Fruit fly (Drosophila melanogaster) whole organism, embryonic: ENCODE data around the gene CG14277.

ENCODE experiments used
- BEAF-32 ChIP-seq: fragments of 200-800 bp; sonication (Bioruptor generic); optimal IDR thresholded peaks from 3 replicates; lab custom pipeline; 2017; ENCODE audit warnings: missing biosample characterization, missing genetic modification characterization, mild to moderate bottlenecking, moderate library complexity, missing genetic modification reagents
- Blimp-1 ChIP-seq: fragments of 200-800 bp; sonication (Bioruptor generic); optimal IDR thresholded peaks from 3 replicates; lab custom pipeline; 2018; ENCODE audit warnings: missing biosample characterization, missing genetic modification characterization, mild to moderate bottlenecking, moderate library complexity, missing genetic modification reagents
- CG10147 ChIP-seq: fragments of 200-800 bp; sonication (Bioruptor generic); optimal IDR thresholded peaks from 2 replicates; lab custom pipeline; 2019; ENCODE audit warnings: missing biosample characterization, mild to moderate bottlenecking, missing genetic modification characterization, moderate library complexity
- CG10274 ChIP-seq: fragments of 200-800 bp; sonication (Bioruptor generic); optimal IDR thresholded peaks from 3 replicates; lab custom pipeline; 2017; ENCODE audit warnings: missing biosample characterization, mild to moderate bottlenecking, missing genetic modification characterization
- CG10979 ChIP-seq: fragments of 200-800 bp; sonication (Bioruptor generic); optimal IDR thresholded peaks from 2 replicates; lab custom pipeline; 2018; ENCODE audit warnings: missing biosample characterization, mild to moderate bottlenecking, missing genetic modification characterization, moderate library complexity
- CG11504 ChIP-seq: fragments of 200-800 bp; sonication (Bioruptor generic); optimal IDR thresholded peaks from 3 replicates; lab custom pipeline; 2019; ENCODE audit warnings: missing biosample characterization, mild to moderate bottlenecking, missing genetic modification characterization, moderate library complexity
- CG13894 ChIP-seq: fragments of 200-800 bp; sonication (Bioruptor generic); optimal IDR thresholded peaks from 3 replicates; lab custom pipeline; 2018; ENCODE audit warnings: missing biosample characterization, mild to moderate bottlenecking, missing genetic modification characterization, moderate library complexity
- CG15479 ChIP-seq: fragments of 200-800 bp; sonication (Bioruptor generic); optimal IDR thresholded peaks from 3 replicates; lab custom pipeline; 2019; ENCODE audit warnings: missing biosample characterization, mild to moderate bottlenecking, missing genetic modification characterization, moderate library complexity
- CG16779 ChIP-seq: fragments of 200-800 bp; sonication (Bioruptor generic); IDR thresholded peaks from 2 replicates; pipeline ENCODE4 v1.3.6; 2022; ENCODE audit warnings: missing biosample characterization, missing genetic modification characterization
- CG18619 ChIP-seq: fragments of 200-800 bp; sonication (Bioruptor generic); optimal IDR thresholded peaks from 3 replicates; lab custom pipeline; 2017; ENCODE audit warnings: missing biosample characterization, mild to moderate bottlenecking, missing genetic modification characterization
- CG2678 ChIP-seq: fragments of 200-800 bp; sonication (Bioruptor generic); optimal IDR thresholded peaks from 3 replicates; lab custom pipeline; 2019; ENCODE audit warnings: missing biosample characterization, mild to moderate bottlenecking, missing genetic modification characterization, moderate library complexity
- CG2889 ChIP-seq: fragments of 200-800 bp; sonication (Bioruptor generic); IDR thresholded peaks from 3 replicates; pipeline ENCODE4 v1.3.6; 2022; ENCODE audit warnings: missing biosample characterization, missing genetic modification characterization
- CG30020 ChIP-seq: fragments of 200-800 bp; optimal IDR thresholded peaks from 2 replicates; lab custom pipeline; 2019; ENCODE audit warnings: missing biosample characterization, mild to moderate bottlenecking, missing genetic modification characterization, moderate library complexity
- CG6654 ChIP-seq: fragments of 200-800 bp; sonication (Bioruptor generic); optimal IDR thresholded peaks from 2 replicates; lab custom pipeline; 2017; ENCODE audit warnings: missing biosample characterization, mild to moderate bottlenecking, missing genetic modification characterization
- CG7271 ChIP-seq: fragments of 200-800 bp; sonication (Bioruptor generic); optimal IDR thresholded peaks from 2 replicates; lab custom pipeline; 2018; ENCODE audit warnings: missing biosample characterization, mild to moderate bottlenecking, missing genetic modification characterization, moderate library complexity
- CG8478 ChIP-seq: fragments of >200 bp; optimal IDR thresholded peaks from 2 replicates; lab custom pipeline; 2018
- CG9876 ChIP-seq: fragments of 200-800 bp; sonication (Bioruptor generic); optimal IDR thresholded peaks from 2 replicates; lab custom pipeline; 2016; ENCODE audit warnings: missing biosample characterization, missing genetic modification characterization
- Chrac-16 ChIP-seq: fragments of 200-800 bp; sonication (Bioruptor generic); optimal IDR thresholded peaks from 3 replicates; lab custom pipeline; 2016; ENCODE audit warnings: missing biosample characterization, missing genetic modification characterization
- Deaf1 ChIP-seq: fragments of 200-800 bp; optimal IDR thresholded peaks from 3 replicates; lab custom pipeline; 2019; ENCODE audit warnings: missing biosample characterization, mild to moderate bottlenecking, missing genetic modification characterization, moderate library complexity
- Ets65A ChIP-seq: fragments of 200-800 bp; sonication (Bioruptor generic); peaks from one replicate; lab custom pipeline; 2016; ENCODE audit warnings: missing biosample characterization, missing genetic modification characterization
- HLH3B ChIP-seq: fragments of 200-800 bp; sonication (Bioruptor generic); IDR thresholded peaks from 2 replicates; pipeline ENCODE4 v1.3.6; 2022; ENCODE audit warnings: missing biosample characterization, missing genetic modification characterization
- HmgZ ChIP-seq: fragments of 200-800 bp; sonication (Bioruptor generic); optimal IDR thresholded peaks from 2 replicates; lab custom pipeline; 2018; ENCODE audit warnings: missing biosample characterization, mild to moderate bottlenecking, missing genetic modification characterization
- Hr39 ChIP-seq: fragments of >200 bp; optimal IDR thresholded peaks from 2 replicates; lab custom pipeline; 2017
- MBD-R2 ChIP-seq: fragments of 200-800 bp; sonication (Bioruptor generic); IDR thresholded peaks from 2 replicates; pipeline ENCODE4 v1.3.6; 2022; ENCODE audit warnings: missing biosample characterization, missing genetic modification characterization
- Nf-YB ChIP-seq: fragments of 200-800 bp; sonication (Bioruptor generic); optimal IDR thresholded peaks from 3 replicates; lab custom pipeline; 2019; ENCODE audit warnings: missing biosample characterization, mild to moderate bottlenecking, missing genetic modification characterization, moderate library complexity
- Side ChIP-seq: fragments of 200-800 bp; sonication (Bioruptor generic); optimal IDR thresholded peaks from 2 replicates; lab custom pipeline; 2016; ENCODE audit warnings: missing biosample characterization, missing genetic modification characterization
- Sry-δ ChIP-seq: fragments of 200-800 bp; sonication (Bioruptor generic); optimal IDR thresholded peaks from 2 replicates; lab custom pipeline; 2016; ENCODE audit warnings: missing biosample characterization, missing genetic modification characterization
- abd-A ChIP-seq: fragments of 200-800 bp; sonication (Bioruptor generic); optimal IDR thresholded peaks from 3 replicates; lab custom pipeline; 2019; ENCODE audit warnings: missing biosample characterization, mild to moderate bottlenecking, missing genetic modification characterization, moderate library complexity
- ap ChIP-seq: fragments of 200-800 bp; sonication (Bioruptor generic); IDR thresholded peaks from 2 replicates; pipeline ENCODE4 v1.3.6; 2022; ENCODE audit warnings: missing biosample characterization, missing genetic modification characterization
- ase ChIP-seq: fragments of 200-800 bp; sonication (Bioruptor generic); IDR thresholded peaks from 3 replicates; pipeline ENCODE4 v1.3.6; 2022; ENCODE audit warnings: missing biosample characterization, missing genetic modification characterization
- az2 ChIP-seq: fragments of 200-800 bp; sonication (Bioruptor generic); optimal IDR thresholded peaks from 3 replicates; lab custom pipeline; 2016; ENCODE audit warnings: missing biosample characterization, missing genetic modification characterization
- bab2 ChIP-seq: fragments of 200-800 bp; sonication (Bioruptor generic); optimal IDR thresholded peaks from 2 replicates; lab custom pipeline; 2016; ENCODE audit warnings: missing biosample characterization, missing genetic modification characterization
- btn ChIP-seq: fragments of 200-800 bp; sonication (Bioruptor generic); optimal IDR thresholded peaks from 2 replicates; lab custom pipeline; 2016; ENCODE audit warnings: missing biosample characterization, missing genetic modification characterization
- danr ChIP-seq: fragments of 200-800 bp; sonication (Bioruptor generic); IDR thresholded peaks from 2 replicates; pipeline ENCODE4 v1.3.6; 2022; ENCODE audit warnings: missing biosample characterization, missing genetic modification characterization
- dimm ChIP-seq: fragments of 200-800 bp; sonication (Bioruptor generic); IDR thresholded peaks from 2 replicates; pipeline ENCODE4 v1.3.6; 2022; ENCODE audit warnings: missing biosample characterization, missing genetic modification characterization
- dpn ChIP-seq, 2 experiments: fragments of 200-800 bp; sonication (Bioruptor generic); optimal IDR thresholded peaks; 3 replicates each; lab custom pipeline; 2016; ENCODE audit warnings: missing biosample characterization in 2 of 2, missing genetic modification characterization in 2 of 2
- grn ChIP-seq: fragments of 200-800 bp; sonication (Bioruptor generic); optimal IDR thresholded peaks from 3 replicates; lab custom pipeline; 2017; ENCODE audit warnings: missing biosample characterization, missing genetic modification characterization
- gt ChIP-seq: fragments of 200-800 bp; sonication (Bioruptor generic); IDR thresholded peaks from 2 replicates; pipeline ENCODE4 v1.3.6; 2022; ENCODE audit warnings: missing biosample characterization, missing genetic modification characterization
- hb ChIP-seq: fragments of 200-800 bp; sonication (Bioruptor generic); IDR thresholded peaks from 3 replicates; pipeline ENCODE4 v1.3.6; 2022; ENCODE audit warnings: missing biosample characterization, missing genetic modification characterization; ENCODE audit not compliant: partially characterized antibody
- kah ChIP-seq: fragments of 200-800 bp; sonication (Bioruptor generic); optimal IDR thresholded peaks from 2 replicates; lab custom pipeline; 2018; ENCODE audit warnings: missing biosample characterization, mild to moderate bottlenecking, missing genetic modification characterization
- pita ChIP-seq: fragments of 200-800 bp; sonication (Bioruptor generic); optimal IDR thresholded peaks from 2 replicates; lab custom pipeline; 2017; ENCODE audit warnings: missing biosample characterization, mild to moderate bottlenecking, missing genetic modification characterization
- prd ChIP-seq, 3 experiments: fragments of >200 bp in 2 of 3; fragments of 200-800 bp in 1 of 3; sonication (Bioruptor generic) in 1 of 3; optimal IDR thresholded peaks in 2 of 3; IDR thresholded peaks in 1 of 3; 2 replicates in 2 of 3; 3 replicates in 1 of 3; pipeline versions ENCODE4 v1.3.6 to Lab custom; 2017 to 2022; ENCODE audit warnings: missing biosample characterization in 1 of 3, missing genetic modification characterization in 1 of 3
- run ChIP-seq: fragments of 200-800 bp; sonication (Bioruptor generic); optimal IDR thresholded peaks from 3 replicates; lab custom pipeline; 2018; ENCODE audit warnings: missing biosample characterization, mild to moderate bottlenecking, missing genetic modification characterization
- sc ChIP-seq, 3 experiments: fragments of >200 bp in 2 of 3; fragments of 200-800 bp in 1 of 3; sonication (Bioruptor generic) in 1 of 3; optimal IDR thresholded peaks; 2 replicates in 2 of 3; 3 replicates in 1 of 3; lab custom pipeline; 2017; ENCODE audit warnings: mild to moderate bottlenecking in 1 of 3, missing biosample characterization in 1 of 3, missing genetic modification characterization in 1 of 3, missing genetic modification reagents in 1 of 3
- tio ChIP-seq: fragments of 200-800 bp; sonication (Bioruptor generic); optimal IDR thresholded peaks from 2 replicates; lab custom pipeline; 2017; ENCODE audit warnings: missing biosample characterization, missing genetic modification characterization, inconsistent platforms
- trh ChIP-seq: fragments of 200-800 bp; sonication (Bioruptor generic); optimal IDR thresholded peaks from 2 replicates; lab custom pipeline; 2016; ENCODE audit warnings: missing biosample characterization, missing genetic modification characterization
- twi ChIP-seq: fragments of 200-800 bp; optimal IDR thresholded peaks from 2 replicates; lab custom pipeline; 2019; ENCODE audit warnings: missing biosample characterization, mild to moderate bottlenecking, missing genetic modification characterization, moderate library complexity
- vnd ChIP-seq: fragments of 200-800 bp; sonication (Bioruptor generic); IDR thresholded peaks from 3 replicates; pipeline ENCODE4 v1.3.6; 2022; ENCODE audit warnings: missing biosample characterization, missing genetic modification characterization; ENCODE audit not compliant: partially characterized antibody
- wor ChIP-seq: fragments of 200-800 bp; sonication (Bioruptor generic); IDR thresholded peaks from 2 replicates; pipeline ENCODE4 v1.3.6; 2022; ENCODE audit warnings: missing biosample characterization, missing genetic modification characterization

Gene CG14277

DNA sequence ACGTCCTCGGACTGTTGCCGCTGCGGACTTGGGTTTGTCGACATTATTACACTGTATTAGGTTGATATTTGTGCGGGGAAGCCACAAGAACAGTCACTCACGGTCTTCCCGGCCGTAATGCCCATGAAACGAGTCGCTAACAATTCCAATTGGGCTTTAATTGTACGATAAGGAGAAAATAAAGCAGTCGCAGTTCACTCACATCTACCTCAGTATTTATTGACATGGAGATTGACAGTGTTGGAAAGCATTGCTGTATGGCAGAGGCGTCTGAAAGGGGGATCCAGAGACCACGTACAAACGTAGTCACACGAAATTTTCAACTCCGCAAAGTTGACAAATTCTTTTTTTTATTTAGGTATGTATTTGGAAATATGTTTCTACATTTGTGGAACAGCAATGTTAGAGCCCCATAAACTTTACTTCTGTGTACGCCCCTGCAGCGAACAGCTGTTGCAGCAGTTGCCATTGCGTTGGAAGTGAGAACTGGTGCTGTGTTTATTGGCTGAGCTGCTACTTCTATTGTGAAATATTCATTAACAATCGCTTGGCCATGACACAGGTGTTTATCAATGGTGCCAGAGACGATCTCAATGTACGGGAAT lies 29.5 kb upstream of the CG14277 start, which contains the start of the genes CG8372 and CG8360 (continued):
- TF ChIP-seq CG6654 (GFP tag; lab: Kevin White, UChicago) (peak; percentile 93), run (peak; percentile 96), CG30020 (tag; lab: Kevin White, UChicago) (peak; percentile 87), tio (GFP tag; lab: Kevin White, UChicago) (peak; percentile 98), CG10274 (peak; percentile 94), MBD-R2 (GFP tag; lab: Robert Waterston, UW) (peak; percentile 100), Nf-YB (peak; percentile 88), gt (peak; percentile 97), abd-A (tag; lab: Kevin White, UChicago) (no peak), CG7271 (peak; percentile 96), CG18619 (GFP tag; lab: Kevin White, UChicago) (peak; percentile 98), HmgZ (peak; percentile 99), bab2 (GFP tag; lab: Kevin White, UChicago) (peak; percentile 99), CG8478 (lab: Kevin White, UChicago) (no peak), CG16779 (GFP tag; lab: Robert Waterston, UW) (peak; percentile 98), CG9876 (GFP tag; lab: Kevin White, UChicago) (peak; percentile 99), CG2678 (peak; percentile 99), danr (GFP tag; lab: Robert Waterston, UW) (peak; percentile 98), dimm (peak; percentile 98), twi (peak; percentile 92), CG13894 (tag; lab: Kevin White, UChicago) (peak; percentile 96), CG10979 (tag; lab: Kevin White, UChicago) (peak; percentile 98), wor (GFP tag; lab: Robert Waterston, UW) (peak; percentile 96), btn (GFP tag; lab: Kevin White, UChicago) (peak; percentile 98), Side (GFP tag; lab: Kevin White, UChicago) (peak; percentile 99), ase (GFP tag; lab: Robert Waterston, UW) (peak; percentile 99), Deaf1 (peak; percentile 84), trh (peak; percentile 98), ap (peak; percentile 99), CG15479 (GFP tag; lab: Kevin White, UChicago) (peak; percentile 68), BEAF-32 (GFP tag; lab: Kevin White, UChicago) (peak; percentile 58), pita (no peak), Chrac-16 (GFP tag; lab: Kevin White, UChicago) (peak; percentile 99), dpn (GFP tag; optimal IDR thresholded peaks at IDR 0.05; lab: Kevin White, UChicago) (peak; percentile 99), sc (optimal IDR thresholded peaks at IDR 0.05; lab: Kevin White, UChicago) (no peak), sc (GFP tag; optimal IDR thresholded peaks at IDR 0.05; lab: Kevin White, UChicago) (peak; percentile 96), vnd (GFP tag; lab: Robert Waterston, UW) (no peak), prd (optimal IDR thresholded peaks at IDR 0.05; lab: Kevin White, UChicago) (no peak), prd (GFP tag; IDR thresholded peaks at IDR 0.05; lab: Robert Waterston, UW) (peak; percentile 100), CG11504 (peak; percentile 96), CG2889 (GFP tag; lab: Robert Waterston, UW) (peak; percentile 99), Ets65A (peak; percentile 100), Hr39 (lab: Kevin White, UChicago) (no peak), az2 (GFP tag; lab: Kevin White, UChicago) (peak; percentile 99), HLH3B (GFP tag; lab: Robert Waterston, UW) (peak; percentile 99), Blimp-1 (GFP tag; lab: Kevin White, UChicago) (peak; percentile 97), hb (GFP tag; lab: Robert Waterston, UW) (0 out of 3 replicates have a peak, but pooled peaks have one; percentile 31), grn (GFP tag; lab: Kevin White, UChicago) (peak; percentile 92), kah (GFP tag; lab: Kevin White, UChicago) (peak; percentile 93), Sry-δ (peak; percentile 85), CG10147 (GFP tag; lab: Kevin White, UChicago) (peak; percentile 98)
